Worm (Caenorhabditis elegans) whole organism, L1 larva: Measurements from ENCODE around the gene srh-271.
"Not testable (repeated sequence)": the region's sequence is repeated elsewhere in the genome, so short reads cannot be mapped to it uniquely, and the experiment has no call there.

Experiments used
- ama-1 ChIP-seq: fragments of 150-350 bp; optimal IDR thresholded peaks from 2 replicates; lab custom pipeline; 2014
- blmp-1 ChIP-seq: fragments of 150-350 bp; optimal IDR thresholded peaks from 2 replicates; lab custom pipeline; 2014; ENCODE audit warnings: missing biosample characterization, missing genetic modification characterization
- ceh-88 ChIP-seq: fragments of 200-800 bp; sonication (Bioruptor generic); IDR thresholded peaks from 2 replicates; pipeline ENCODE4 v1.3.6; 2022; ENCODE audit warnings: missing genetic modification characterization, missing compliant biosample characterization
- ces-1 ChIP-seq: fragments of 150-350 bp; optimal IDR thresholded peaks from 2 replicates; lab custom pipeline; 2014; ENCODE audit warnings: missing biosample characterization, missing genetic modification reagents, missing genetic modification characterization
- fos-1 ChIP-seq: fragments of 150-350 bp; optimal IDR thresholded peaks from 2 replicates; lab custom pipeline; 2014; ENCODE audit warnings: missing biosample characterization, missing genetic modification characterization
- lir-3 ChIP-seq: sonication (generic microtip); optimal IDR thresholded peaks from 2 replicates; lab custom pipeline; 2016; ENCODE audit warnings: mild to moderate bottlenecking, missing genetic modification characterization, moderate library complexity, missing compliant biosample characterization; ENCODE audit not compliant: poor library complexity
- lsy-2 ChIP-seq, 2 experiments: fragments of 150-350 bp; optimal IDR thresholded peaks; 2 replicates each; lab custom pipeline; 2014; ENCODE audit warnings: missing biosample characterization in 2 of 2, missing genetic modification characterization in 2 of 2
- mep-1 ChIP-seq: fragments of 150-350 bp; optimal IDR thresholded peaks from 2 replicates; lab custom pipeline; 2014; ENCODE audit warnings: missing biosample characterization, missing genetic modification characterization
- nhr-12 ChIP-seq: sonication (generic microtip); optimal IDR thresholded peaks from 2 replicates; lab custom pipeline; 2017; ENCODE audit warnings: missing biosample characterization, missing genetic modification characterization
- nhr-237 ChIP-seq: fragments of 150-350 bp; optimal IDR thresholded peaks from 2 replicates; lab custom pipeline; 2014; ENCODE audit warnings: missing biosample characterization, missing genetic modification characterization
- pqm-1 ChIP-seq: sonication (generic microtip); optimal IDR thresholded peaks from 3 replicates; lab custom pipeline; 2017; ENCODE audit warnings: missing biosample characterization, missing genetic modification characterization
- sox-4 ChIP-seq: sonication (generic microtip); optimal IDR thresholded peaks from 2 replicates; lab custom pipeline; 2016; ENCODE audit warnings: missing genetic modification characterization, missing compliant biosample characterization
- unc-62 ChIP-seq: fragments of 150-350 bp; optimal IDR thresholded peaks from 2 replicates; lab custom pipeline; 2014; ENCODE audit warnings: missing biosample characterization, missing genetic modification reagents, missing genetic modification characterization
- xbp-1 ChIP-seq: sonication (generic microtip); optimal IDR thresholded peaks from 2 replicates; lab custom pipeline; 2016; ENCODE audit warnings: missing genetic modification characterization, missing compliant biosample characterization

DNA sequence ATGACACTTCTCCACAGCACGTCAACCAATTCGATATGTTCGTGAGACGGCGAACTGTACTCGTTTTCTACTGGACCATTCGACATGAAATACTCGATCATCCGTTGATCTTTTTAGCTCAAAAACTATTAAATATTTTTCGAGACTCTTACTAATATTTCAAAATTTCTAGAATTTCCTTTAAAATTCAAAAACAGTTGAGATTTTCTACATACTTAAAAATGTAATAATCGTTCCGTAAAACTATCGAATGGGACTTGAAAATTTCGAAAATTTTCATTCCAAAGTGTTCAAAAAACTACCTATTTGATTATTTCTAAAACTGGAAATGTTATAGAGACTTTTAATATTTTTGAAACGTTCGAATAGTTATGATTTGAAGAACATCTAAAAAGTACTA is 3.6 kb upstream of the srh-271 start, which contains the start of gene sknr-1:
- TF ChIP-seq lsy-2 (tag; optimal IDR thresholded peaks at IDR 0.05; lab: Kevin White, UChicago); xbp-1 (tag; lab: Kevin White, UChicago); nhr-237 (tag; lab: Kevin White, UChicago); blmp-1 (tag; lab: Kevin White, UChicago); ces-1 (GFP tag; lab: Kevin White, UChicago); nhr-12 (tag; lab: Kevin White, UChicago); pqm-1 (tag; lab: Kevin White, UChicago); mep-1; sox-4 (tag; lab: Kevin White, UChicago); lir-3 (tag; lab: Kevin White, UChicago); ama-1; unc-62 (GFP tag; lab: Kevin White, UChicago); fos-1 (tag; lab: Kevin White, UChicago); ceh-88: not testable (repeated sequence)
